Worm (Caenorhabditis elegans) whole organism, L2 larva: Measurements from ENCODE around the gene F09C6.14.

ENCODE experiments used
- elt-3 ChIP-seq: sonication (generic microtip); optimal IDR thresholded peaks from 2 replicates; lab custom pipeline; 2017; ENCODE audit warnings: missing biosample characterization, missing genetic modification characterization
- nhr-12 ChIP-seq: fragments of 150-350 bp; optimal IDR thresholded peaks from 2 replicates; lab custom pipeline; 2014; ENCODE audit warnings: missing biosample characterization, missing genetic modification characterization
- snpc-4 ChIP-seq: fragments of 150-350 bp; optimal IDR thresholded peaks from 2 replicates; lab custom pipeline; 2014; ENCODE audit warnings: missing biosample characterization, missing genetic modification characterization
- ztf-11 ChIP-seq: sonication (generic microtip); optimal IDR thresholded peaks from 2 replicates; lab custom pipeline; 2017; ENCODE audit warnings: missing biosample characterization, missing genetic modification characterization

ce11 chrV:16918378-16918777 is 37.6 kb downstream of the F09C6.14 start, which contains the start of the genes fbxa-206 and Y102A5C.2:
- TF ChIP-seq elt-3 (tag; lab: Kevin White, UChicago) (no peak), nhr-12 (tag; lab: Kevin White, UChicago) (no peak), snpc-4 (tag; lab: Kevin White, UChicago) (no peak), ztf-11 (no peak)
